Worm (Caenorhabditis elegans) whole organism, L1 larva: Measurements from ENCODE around the gene frpr-18.

Experiments
- C04F5.9 ChIP-seq: sonication (generic microtip); optimal IDR thresholded peaks from 2 replicates; lab custom pipeline; 2016; ENCODE audit warnings: missing genetic modification characterization, missing compliant biosample characterization
- Y116A8C.19 ChIP-seq: sonication (generic microtip); optimal IDR thresholded peaks from 2 replicates; lab custom pipeline; 2016; ENCODE audit warnings: missing compliant biosample characterization, missing genetic modification characterization, borderline replicate concordance
- alr-1 ChIP-seq: fragments of 200-800 bp; sonication (Bioruptor generic); optimal IDR thresholded peaks from 2 replicates; lab custom pipeline; 2018; ENCODE audit warnings: borderline replicate concordance, mild to moderate bottlenecking, missing genetic modification characterization, missing compliant biosample characterization
- blmp-1 ChIP-seq: fragments of 150-350 bp; optimal IDR thresholded peaks from 2 replicates; lab custom pipeline; 2014; ENCODE audit warnings: missing biosample characterization, missing genetic modification characterization
- ceh-82 ChIP-seq, 3 experiments: fragments of 150-350 bp in 1 of 3; sonication (generic microtip) in 2 of 3; optimal IDR thresholded peaks; 2 replicates each; lab custom pipeline; 2014 to 2017; ENCODE audit warnings: missing biosample characterization in 3 of 3, missing genetic modification characterization in 3 of 3
- dpl-1 ChIP-seq, 3 experiments: fragments of 150-350 bp in 2 of 3; sonication (generic microtip) in 1 of 3; optimal IDR thresholded peaks; 2 replicates each; lab custom pipeline; 2014 to 2017; ENCODE audit warnings: missing biosample characterization in 3 of 3, missing genetic modification characterization in 3 of 3, missing genetic modification reagents in 3 of 3
- dsc-1 ChIP-seq: sonication (generic microtip); optimal IDR thresholded peaks from 2 replicates; lab custom pipeline; 2016; ENCODE audit warnings: mild to moderate bottlenecking, missing genetic modification characterization, missing compliant biosample characterization
- efl-1 ChIP-seq, 4 experiments: fragments of 150-350 bp; optimal IDR thresholded peaks in 3 of 4; peaks in 1 of 4; 1 replicate in 1 of 4; 2 replicates in 3 of 4; lab custom pipeline; 2014; ENCODE audit warnings: missing biosample characterization in 2 of 4, missing genetic modification characterization in 2 of 4, missing genetic modification reagents in 2 of 4
- efl-3 ChIP-seq: fragments of 200-800 bp; sonication (Bioruptor generic); optimal IDR thresholded peaks from 2 replicates; lab custom pipeline; 2018; ENCODE audit warnings: mild to moderate bottlenecking, missing genetic modification characterization, missing compliant biosample characterization
- egl-27 ChIP-seq, 2 experiments: fragments of 150-350 bp in 1 of 2; sonication (generic microtip); optimal IDR thresholded peaks; 3 replicates each; lab custom pipeline; 2017 to 2018; ENCODE audit warnings: missing biosample characterization in 2 of 2, missing genetic modification characterization in 2 of 2, missing genetic modification reagents in 2 of 2
- ets-5 ChIP-seq: fragments of 200-800 bp; sonication (Bioruptor generic); IDR thresholded peaks from 2 replicates; pipeline ENCODE4 v1.3.6; 2022; ENCODE audit warnings: missing genetic modification characterization, missing compliant biosample characterization
- fkh-10 ChIP-seq: sonication (generic microtip); optimal IDR thresholded peaks from 2 replicates; lab custom pipeline; 2017; ENCODE audit warnings: missing biosample characterization, missing genetic modification reagents, missing genetic modification characterization
- fkh-8 ChIP-seq: sonication (generic microtip); optimal IDR thresholded peaks from 2 replicates; lab custom pipeline; 2016; ENCODE audit warnings: mild to moderate bottlenecking, missing genetic modification characterization, missing compliant biosample characterization
- fos-1 ChIP-seq: fragments of 150-350 bp; optimal IDR thresholded peaks from 2 replicates; lab custom pipeline; 2014; ENCODE audit warnings: missing biosample characterization, missing genetic modification characterization
- isw-1 ChIP-seq: fragments of 200-800 bp; sonication (Bioruptor generic); IDR thresholded peaks from 2 replicates; pipeline ENCODE4 v1.3.6; 2022; ENCODE audit warnings: missing genetic modification characterization, missing compliant biosample characterization
- lin-14 ChIP-seq: fragments of 200-800 bp; sonication (Bioruptor generic); optimal IDR thresholded peaks from 2 replicates; lab custom pipeline; 2018; ENCODE audit warnings: mild to moderate bottlenecking, missing genetic modification characterization, moderate library complexity, missing compliant biosample characterization
- lin-35 ChIP-seq, 2 experiments: fragments of 150-350 bp; optimal IDR thresholded peaks; 2 replicates each; lab custom pipeline; 2014; ENCODE audit warnings: missing biosample characterization in 2 of 2, missing genetic modification characterization in 2 of 2, missing genetic modification reagents in 2 of 2
- lsy-2 ChIP-seq, 2 experiments: fragments of 150-350 bp; optimal IDR thresholded peaks; 2 replicates each; lab custom pipeline; 2014; ENCODE audit warnings: missing biosample characterization in 2 of 2, missing genetic modification characterization in 2 of 2
- mdl-1 ChIP-seq, 2 experiments: fragments of 150-350 bp; optimal IDR thresholded peaks; 2 replicates each; lab custom pipeline; 2014 to 2017; ENCODE audit warnings: missing biosample characterization in 2 of 2, missing genetic modification characterization in 2 of 2, inconsistent platforms in 1 of 2
- nhr-11 ChIP-seq: fragments of 150-350 bp; optimal IDR thresholded peaks from 2 replicates; lab custom pipeline; 2014; ENCODE audit warnings: missing biosample characterization, missing genetic modification characterization
- nhr-19 ChIP-seq: fragments of 200-800 bp; sonication (Bioruptor generic); conservative IDR thresholded peaks from 2 replicates; pipeline ENCODE4 v1.3.6; 2022; ENCODE audit warnings: missing genetic modification characterization, missing compliant biosample characterization
- nhr-47 ChIP-seq: sonication (generic microtip); optimal IDR thresholded peaks from 2 replicates; lab custom pipeline; 2016; ENCODE audit warnings: mild to moderate bottlenecking, missing genetic modification characterization, moderate library complexity, missing compliant biosample characterization
- nhr-71 ChIP-seq: sonication (generic microtip); optimal IDR thresholded peaks from 2 replicates; lab custom pipeline; 2016; ENCODE audit warnings: mild to moderate bottlenecking, missing genetic modification characterization, moderate library complexity, missing compliant biosample characterization
- nhr-77 ChIP-seq: fragments of 150-350 bp; optimal IDR thresholded peaks from 2 replicates; lab custom pipeline; 2014; ENCODE audit warnings: missing biosample characterization, missing genetic modification characterization
- nhr-84 ChIP-seq: sonication (generic microtip); optimal IDR thresholded peaks from 2 replicates; lab custom pipeline; 2017; ENCODE audit warnings: missing biosample characterization, missing genetic modification characterization
- nhr-85 ChIP-seq: sonication (generic microtip); peaks from one replicate; lab custom pipeline; 2016; ENCODE audit warnings: missing genetic modification characterization, inconsistent platforms, missing compliant biosample characterization
- pag-3 ChIP-seq: sonication (generic microtip); optimal IDR thresholded peaks from 2 replicates; lab custom pipeline; 2017; ENCODE audit warnings: missing genetic modification characterization, mild to moderate bottlenecking, missing compliant biosample characterization, antibody characterized with exemption, borderline replicate concordance; ENCODE audit not compliant: insufficient read depth
- pax-3 ChIP-seq: fragments of 200-800 bp; sonication (Bioruptor generic); optimal IDR thresholded peaks from 2 replicates; lab custom pipeline; 2018; ENCODE audit warnings: mild to moderate bottlenecking, missing genetic modification characterization, moderate library complexity, missing compliant biosample characterization
- rnt-1 ChIP-seq: sonication (generic microtip); optimal IDR thresholded peaks from 2 replicates; lab custom pipeline; 2016; ENCODE audit warnings: mild to moderate bottlenecking, missing genetic modification characterization, moderate library complexity, missing compliant biosample characterization
- sup-37 ChIP-seq: fragments of 200-800 bp; sonication (Bioruptor generic); optimal IDR thresholded peaks from 2 replicates; lab custom pipeline; 2018; ENCODE audit warnings: mild to moderate bottlenecking, missing genetic modification characterization, missing compliant biosample characterization
- swsn-7 ChIP-seq: sonication (generic microtip); optimal IDR thresholded peaks from 2 replicates; lab custom pipeline; 2016; ENCODE audit warnings: missing genetic modification characterization, missing compliant biosample characterization
- unc-130 ChIP-seq: fragments of 150-350 bp; optimal IDR thresholded peaks from 2 replicates; lab custom pipeline; 2017; ENCODE audit warnings: missing biosample characterization, missing genetic modification characterization, inconsistent platforms
- unc-86 ChIP-seq: sonication (generic microtip); optimal IDR thresholded peaks from 2 replicates; lab custom pipeline; 2016; ENCODE audit warnings: missing genetic modification characterization, missing compliant biosample characterization
- xbp-1 ChIP-seq: sonication (generic microtip); optimal IDR thresholded peaks from 2 replicates; lab custom pipeline; 2016; ENCODE audit warnings: missing genetic modification characterization, missing compliant biosample characterization
- ztf-11 ChIP-seq, 2 experiments: sonication (generic microtip); optimal IDR thresholded peaks; 2 replicates each; lab custom pipeline; 2016 to 2017; ENCODE audit warnings: missing genetic modification characterization in 2 of 2, missing biosample characterization in 1 of 2, missing compliant biosample characterization in 1 of 2
- ztf-4 ChIP-seq: fragments of 150-350 bp; optimal IDR thresholded peaks from 2 replicates; lab custom pipeline; 2014; ENCODE audit warnings: missing biosample characterization, missing genetic modification characterization

Gene frpr-18

DNA sequence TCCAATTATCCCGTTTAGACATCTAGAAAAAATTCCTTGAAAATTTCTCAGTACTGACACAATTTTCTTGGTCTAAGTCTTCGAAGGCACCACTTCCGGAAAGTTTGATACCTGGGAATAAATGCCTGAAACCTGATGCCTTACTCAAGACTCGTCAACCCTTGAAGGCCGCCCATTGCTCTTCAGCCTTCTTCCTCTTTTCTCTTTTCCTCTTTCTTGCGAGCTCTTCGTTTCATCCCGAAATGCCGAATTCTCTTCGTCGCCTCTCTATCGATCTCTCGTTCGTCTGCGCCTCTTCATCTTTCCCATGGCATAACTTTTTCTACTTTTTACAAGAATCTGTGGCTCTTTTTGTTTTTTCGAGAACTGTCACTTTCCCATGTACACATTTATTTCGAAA lies 23.6 kb downstream of the frpr-18 start:
- peak; percentile 15 for TF ChIP-seq rnt-1 (tag; lab: Kevin White, UChicago)
- TF ChIP-seq ceh-82 (tag; optimal IDR thresholded peaks at IDR 0.05; lab: Kevin White, UChicago): peak in 1 of 3 experiments; percentile 36
- no peak for TF ChIP-seq swsn-7 (tag; lab: Kevin White, UChicago)
- TF ChIP-seq efl-1 (optimal IDR thresholded peaks at IDR 0.05; lab: Kevin White, UChicago): no peak
- TF ChIP-seq efl-1 (GFP tag; optimal IDR thresholded peaks at IDR 0.05 in 1 of 2; lab: Kevin White, UChicago): peak in 1 of 2 experiments; percentile 35
- TF ChIP-seq nhr-47 (tag; lab: Kevin White, UChicago): peak; percentile 10
- peak in 1 of 2 experiments; percentile 3 for TF ChIP-seq lsy-2 (tag; optimal IDR thresholded peaks at IDR 0.05; lab: Kevin White, UChicago)
- TF ChIP-seq fos-1 (tag; lab: Kevin White, UChicago): no peak
- TF ChIP-seq lin-14 (GFP tag; lab: Kevin White, UChicago): peak; percentile 51
- peak; percentile 17 for TF ChIP-seq nhr-71
- TF ChIP-seq nhr-85 (tag; lab: Kevin White, UChicago): no peak

- no peak for TF ChIP-seq ets-5 (GFP tag; lab: Robert Waterston, UW)
- no peak for TF ChIP-seq fkh-8 (tag; lab: Kevin White, UChicago)
- no peak for TF ChIP-seq nhr-77 (tag; lab: Kevin White, UChicago)
- no peak for TF ChIP-seq alr-1 (tag; lab: Kevin White, UChicago)
- TF ChIP-seq fkh-10: no peak
- TF ChIP-seq nhr-47 (tag; lab: Kevin White, UChicago): no peak
- TF ChIP-seq efl-1 (optimal IDR thresholded peaks at IDR 0.05; lab: Kevin White, UChicago): no peak
- no peak for TF ChIP-seq efl-1 (GFP tag; optimal IDR thresholded peaks at IDR 0.05 in 1 of 2; lab: Kevin White, UChicago)
- TF ChIP-seq unc-86 (tag; lab: Kevin White, UChicago): no peak
- no peak for TF ChIP-seq isw-1 (GFP tag; lab: Robert Waterston, UW)
- TF ChIP-seq C04F5.9: no peak
- TF ChIP-seq egl-27 (tag; optimal IDR thresholded peaks at IDR 0.05; lab: Kevin White, UChicago): no peak
- no peak for TF ChIP-seq nhr-11 (tag; lab: Kevin White, UChicago)
- TF ChIP-seq ceh-82 (tag; optimal IDR thresholded peaks at IDR 0.05; lab: Kevin White, UChicago): no peak
- TF ChIP-seq pax-3 (tag; lab: Kevin White, UChicago): no peak
Observed at ce11 chrV:6894778-6895177, 24.7 kb downstream of the frpr-18 start, which contains the start of gene K11C4.2. Gene K11C4.2 (plus strand): TSS chrV:6895078.

DNA sequence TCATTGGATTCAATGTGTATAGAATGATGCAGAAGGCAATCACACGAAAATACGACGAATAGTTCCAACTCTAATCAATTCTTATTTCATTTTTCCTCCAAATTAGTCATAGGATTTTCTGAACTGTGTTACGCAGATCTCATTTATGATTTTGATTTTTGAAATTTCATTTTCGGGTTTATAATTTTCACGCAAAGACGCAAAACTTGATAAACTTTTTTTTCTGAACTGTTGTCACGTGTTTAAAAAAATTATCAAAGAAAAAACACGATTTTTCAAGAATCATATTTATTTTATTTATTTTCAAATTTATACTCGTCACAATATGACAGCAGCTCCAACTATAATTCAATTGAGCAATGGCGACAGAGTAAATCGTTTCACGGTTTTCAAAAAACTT lies 26.6 kb downstream of the frpr-18 start, which contains the start of gene K11C4.1:
K11C4.1 (plus strand) TSS at position 301 of the 400 bp plus-strand sequence.
- TF ChIP-seq unc-130 (tag; lab: Kevin White, UChicago) (no peak), efl-1 (optimal IDR thresholded peaks at IDR 0.05; lab: Kevin White, UChicago) (no peak), efl-1 (GFP tag; optimal IDR thresholded peaks at IDR 0.05 in 1 of 2; lab: Kevin White, UChicago) (peak in 1 of 2 experiments; percentile 73)

- no peak for TF ChIP-seq nhr-85 (tag; lab: Kevin White, UChicago)
- peak in 1 of 2 experiments; percentile 17 for TF ChIP-seq lin-35 (GFP tag; optimal IDR thresholded peaks at IDR 0.05; lab: Kevin White, UChicago)
- TF ChIP-seq, all 84 proteins: peak for 1
Observed at ce11 chrV:6900173-6900638, 30.1 kb downstream of the frpr-18 start, which contains the start of gene odc-1. Gene odc-1 (minus strand): TSS chrV:6900223.

DNA sequence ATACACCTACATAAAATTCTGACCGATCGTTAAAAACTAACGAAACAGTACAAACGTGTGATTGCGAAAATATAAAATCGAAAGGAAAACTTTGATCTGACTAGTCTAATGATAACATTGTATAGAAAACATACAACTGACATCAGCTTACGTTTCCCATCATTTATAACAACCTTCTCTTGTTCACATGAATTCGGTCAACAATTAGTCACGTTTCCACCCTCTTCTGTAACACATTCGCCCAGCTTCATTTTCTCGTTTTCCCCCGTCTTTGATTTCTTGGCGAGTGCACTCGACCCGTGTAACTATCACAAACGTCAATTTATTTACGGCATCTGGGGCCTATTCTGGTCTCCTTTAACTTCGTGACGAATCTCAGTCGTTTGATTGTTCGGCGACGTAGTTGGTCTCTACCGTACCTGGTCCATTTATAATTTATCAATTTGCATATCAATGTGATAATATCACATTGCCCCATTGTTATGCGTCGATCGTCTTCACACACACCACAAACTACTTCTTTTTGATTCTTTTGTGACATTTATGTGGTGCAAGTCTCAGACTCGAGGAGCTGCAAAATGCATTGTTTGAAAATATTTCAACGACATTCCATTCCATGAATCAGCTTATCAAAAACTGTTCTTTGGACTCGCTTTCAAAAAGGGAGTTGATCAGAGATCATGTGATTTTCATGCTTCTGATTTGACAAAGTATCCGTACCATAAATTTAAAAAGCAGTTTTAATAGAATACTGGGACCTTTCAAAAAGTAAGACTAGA lies 30.9 kb downstream of the frpr-18 start:
- TF ChIP-seq blmp-1 (tag; lab: Kevin White, UChicago) (no peak), rnt-1 (tag; lab: Kevin White, UChicago) (peak; percentile 16), ztf-4 (tag; lab: Kevin White, UChicago) (peak; percentile 7)
- TF ChIP-seq, all 84 proteins: peak for 2

DNA sequence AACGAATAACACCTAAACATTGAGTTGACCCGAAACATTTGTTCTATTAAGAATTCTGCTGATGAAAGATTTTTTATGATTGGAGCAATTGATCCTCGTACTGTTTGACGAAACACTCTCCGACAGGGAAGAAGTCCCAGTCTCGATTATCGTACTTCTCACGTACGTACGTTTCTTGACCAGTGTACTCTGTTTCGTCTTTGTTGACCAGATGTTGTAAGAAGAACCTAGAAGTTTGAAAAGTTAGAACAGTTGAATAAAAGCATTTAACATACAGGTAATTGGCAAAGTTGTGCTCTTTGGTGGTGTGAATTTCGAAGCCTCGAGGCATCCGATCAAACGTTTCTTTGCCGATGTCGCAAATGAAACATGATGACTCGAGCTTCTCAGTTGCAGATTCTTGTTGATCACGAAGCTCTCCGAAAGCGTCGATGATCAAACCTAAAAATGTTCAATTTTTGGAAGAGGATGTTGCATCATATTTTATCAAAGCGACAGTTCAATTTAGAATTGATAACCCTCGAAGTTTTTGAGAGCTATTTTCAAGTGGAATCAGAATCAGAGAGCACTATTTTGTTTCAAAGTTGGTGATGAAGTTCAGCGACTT lies 31.9 kb downstream of the frpr-18 start:
- TF ChIP-seq dpl-1 (GFP tag; optimal IDR thresholded peaks at IDR 0.05; lab: Kevin White, UChicago): no peak
- TF ChIP-seq mdl-1 (tag; optimal IDR thresholded peaks at IDR 0.05; lab: Kevin White, UChicago): no peak
- TF ChIP-seq xbp-1 (tag; lab: Kevin White, UChicago): no peak
- TF ChIP-seq nhr-84 (tag; lab: Kevin White, UChicago): no peak
- no peak for TF ChIP-seq C04F5.9
- TF ChIP-seq efl-3 (GFP tag; lab: Kevin White, UChicago): no peak
- TF ChIP-seq Y116A8C.19 (tag; lab: Kevin White, UChicago): no peak
- TF ChIP-seq isw-1 (GFP tag; lab: Robert Waterston, UW): no peak
- TF ChIP-seq ets-5 (GFP tag; lab: Robert Waterston, UW): no peak
- TF ChIP-seq ceh-82 (tag; optimal IDR thresholded peaks at IDR 0.05; lab: Kevin White, UChicago): no peak
- no peak for TF ChIP-seq pag-3 (tag; lab: Kevin White, UChicago)
- no peak for TF ChIP-seq ztf-11 (tag; optimal IDR thresholded peaks at IDR 0.05; lab: Kevin White, UChicago)
- TF ChIP-seq fkh-8 (tag; lab: Kevin White, UChicago): no peak
- TF ChIP-seq nhr-19 (GFP tag; lab: Robert Waterston, UW): no peak
- no peak for TF ChIP-seq dsc-1 (tag; lab: Kevin White, UChicago)
- TF ChIP-seq nhr-71: no peak
- TF ChIP-seq sup-37 (GFP tag; lab: Kevin White, UChicago): no peak
